Fruit fly (Drosophila melanogaster) whole organism, prepupa: ENCODE data around the gene Sec24CD.
A peak's percentile ranks its signal among the peaks of the same experiment; 100 is the strongest.

Source experiments
- Blimp-1 ChIP-seq: fragments of 200-800 bp; sonication (Bioruptor generic); optimal IDR thresholded peaks from 3 replicates; lab custom pipeline; 2017; ENCODE audit warnings: missing biosample characterization, missing genetic modification characterization, mild to moderate bottlenecking, moderate library complexity, missing genetic modification reagents
- CG10669 ChIP-seq: fragments of 200-800 bp; sonication (Bioruptor generic); optimal IDR thresholded peaks from 3 replicates; lab custom pipeline; 2018; ENCODE audit warnings: missing biosample characterization, mild to moderate bottlenecking, missing genetic modification characterization, moderate library complexity
- CG11294 ChIP-seq: fragments of 200-800 bp; sonication (Bioruptor generic); IDR thresholded peaks from 2 replicates; pipeline ENCODE4 v1.3.6; 2022; ENCODE audit warnings: missing biosample characterization, missing genetic modification characterization
- CG11902 ChIP-seq: fragments of 200-800 bp; sonication (Bioruptor generic); optimal IDR thresholded peaks from 3 replicates; lab custom pipeline; 2016; ENCODE audit warnings: missing biosample characterization, missing genetic modification characterization
- CG15336 ChIP-seq: fragments of 200-800 bp; sonication (Bioruptor generic); IDR thresholded peaks from 2 replicates; pipeline ENCODE4 v1.3.6; 2022; ENCODE audit warnings: missing biosample characterization, missing genetic modification characterization
- CG1621 ChIP-seq: fragments of 200-800 bp; sonication (Bioruptor generic); optimal IDR thresholded peaks from 3 replicates; lab custom pipeline; 2018; ENCODE audit warnings: missing biosample characterization, mild to moderate bottlenecking, missing genetic modification characterization
- CG3032 ChIP-seq: fragments of 200-800 bp; optimal IDR thresholded peaks from 2 replicates; lab custom pipeline; 2019; ENCODE audit warnings: missing biosample characterization, mild to moderate bottlenecking, missing genetic modification characterization, moderate library complexity
- CG31627 ChIP-seq: fragments of 200-800 bp; sonication (Bioruptor generic); optimal IDR thresholded peaks from 3 replicates; lab custom pipeline; 2016; ENCODE audit warnings: missing biosample characterization, missing genetic modification characterization
- CG34406 ChIP-seq: fragments of 200-800 bp; sonication (Bioruptor generic); optimal IDR thresholded peaks from 3 replicates; lab custom pipeline; 2016; ENCODE audit warnings: missing biosample characterization, missing genetic modification characterization
- CG4318 ChIP-seq: fragments of 200-800 bp; sonication (Bioruptor generic); optimal IDR thresholded peaks from 3 replicates; lab custom pipeline; 2017; ENCODE audit warnings: missing biosample characterization, mild to moderate bottlenecking, missing genetic modification characterization
- CG6163 ChIP-seq: fragments of 200-800 bp; sonication (Bioruptor generic); IDR thresholded peaks from 3 replicates; pipeline ENCODE4 v1.3.6; 2022; ENCODE audit warnings: missing biosample characterization, missing genetic modification characterization
- CG6792 ChIP-seq: fragments of 200-800 bp; sonication (Bioruptor generic); optimal IDR thresholded peaks from 3 replicates; lab custom pipeline; 2016; ENCODE audit warnings: missing biosample characterization, missing genetic modification characterization
- CG6808 ChIP-seq: fragments of 200-800 bp; sonication (Bioruptor generic); optimal IDR thresholded peaks from 3 replicates; lab custom pipeline; 2017; ENCODE audit warnings: missing biosample characterization, missing genetic modification characterization, mild to moderate bottlenecking, moderate library complexity, missing genetic modification reagents
- CG6854 ChIP-seq: fragments of 200-800 bp; sonication (Bioruptor generic); optimal IDR thresholded peaks from 2 replicates; lab custom pipeline; 2017; ENCODE audit warnings: missing biosample characterization, mild to moderate bottlenecking, missing genetic modification characterization
- CG8119 ChIP-seq: fragments of 200-800 bp; sonication (Bioruptor generic); IDR thresholded peaks from 3 replicates; pipeline ENCODE4 v1.3.6; 2022; ENCODE audit warnings: missing biosample characterization, missing genetic modification characterization
- CG8319 ChIP-seq: fragments of 200-800 bp; sonication (Bioruptor generic); optimal IDR thresholded peaks from 3 replicates; lab custom pipeline; 2016; ENCODE audit warnings: missing biosample characterization, missing genetic modification characterization
- CG8632 ChIP-seq: fragments of 200-800 bp; sonication (Bioruptor generic); optimal IDR thresholded peaks from 3 replicates; lab custom pipeline; 2016; ENCODE audit warnings: missing biosample characterization, missing genetic modification characterization
- Eip75B ChIP-seq: fragments of 200-800 bp; sonication (Bioruptor generic); optimal IDR thresholded peaks from 3 replicates; lab custom pipeline; 2016; ENCODE audit warnings: missing biosample characterization, missing genetic modification characterization
- Eip78C ChIP-seq: fragments of 200-800 bp; sonication (Bioruptor generic); peaks from one replicate; lab custom pipeline; 2016; ENCODE audit warnings: missing biosample characterization, missing genetic modification characterization
- Eip93F ChIP-seq: fragments of 200-800 bp; sonication (Bioruptor generic); optimal IDR thresholded peaks from 2 replicates; lab custom pipeline; 2016; ENCODE audit warnings: missing biosample characterization, mild to moderate bottlenecking, missing genetic modification characterization
- Ets96B ChIP-seq: fragments of 200-800 bp; optimal IDR thresholded peaks from 2 replicates; lab custom pipeline; 2019; ENCODE audit warnings: missing biosample characterization, mild to moderate bottlenecking, missing genetic modification characterization, moderate library complexity
- Gug ChIP-seq: fragments of 200-800 bp; sonication (Bioruptor generic); IDR thresholded peaks from 2 replicates; pipeline ENCODE4 v1.3.6; 2022; ENCODE audit warnings: missing biosample characterization, missing genetic modification characterization
- Hr38 ChIP-seq: sonication (Bioruptor generic); optimal IDR thresholded peaks from 2 replicates; lab custom pipeline; 2016; ENCODE audit warnings: missing biosample characterization, missing genetic modification characterization
- Hr39 ChIP-seq: fragments of 200-800 bp; sonication (Bioruptor generic); optimal IDR thresholded peaks from 2 replicates; lab custom pipeline; 2016; ENCODE audit warnings: missing biosample characterization, missing genetic modification characterization
- Met ChIP-seq: fragments of 200-800 bp; sonication (Bioruptor generic); optimal IDR thresholded peaks from 3 replicates; lab custom pipeline; 2016; ENCODE audit warnings: missing biosample characterization, missing genetic modification characterization
- Sox14 ChIP-seq: fragments of 200-800 bp; sonication (Bioruptor generic); optimal IDR thresholded peaks from 3 replicates; lab custom pipeline; 2016; ENCODE audit warnings: missing biosample characterization, missing genetic modification characterization
- Sox15 ChIP-seq: fragments of 200-800 bp; sonication (Bioruptor generic); optimal IDR thresholded peaks from 3 replicates; lab custom pipeline; 2016; ENCODE audit warnings: missing biosample characterization, missing genetic modification characterization
- achi ChIP-seq: fragments of 200-800 bp; sonication (Bioruptor generic); optimal IDR thresholded peaks from 3 replicates; lab custom pipeline; 2016; ENCODE audit warnings: missing biosample characterization, missing genetic modification characterization
- acj6 ChIP-seq: fragments of 200-800 bp; sonication (Bioruptor generic); optimal IDR thresholded peaks from 3 replicates; lab custom pipeline; 2016; ENCODE audit warnings: missing biosample characterization, missing genetic modification characterization
- cyc ChIP-seq: fragments of 200-800 bp; sonication (Bioruptor generic); optimal IDR thresholded peaks from 3 replicates; lab custom pipeline; 2016; ENCODE audit warnings: missing biosample characterization, missing genetic modification characterization
- eg ChIP-seq: fragments of 200-800 bp; sonication (Bioruptor generic); IDR thresholded peaks from 3 replicates; pipeline ENCODE4 v1.3.6; 2022; ENCODE audit warnings: missing biosample characterization, missing genetic modification characterization
- esn ChIP-seq: fragments of 200-800 bp; sonication (Bioruptor generic); optimal IDR thresholded peaks from 2 replicates; lab custom pipeline; 2016; ENCODE audit warnings: missing biosample characterization, mild to moderate bottlenecking, missing genetic modification characterization, moderate library complexity
- fd59A ChIP-seq: fragments of 200-800 bp; sonication (Bioruptor generic); optimal IDR thresholded peaks from 2 replicates; lab custom pipeline; 2017; ENCODE audit warnings: missing biosample characterization, mild to moderate bottlenecking, missing genetic modification characterization, missing genetic modification reagents
- fd85E ChIP-seq: fragments of 200-800 bp; sonication (Bioruptor generic); optimal IDR thresholded peaks from 3 replicates; lab custom pipeline; 2016; ENCODE audit warnings: missing biosample characterization, missing genetic modification characterization
- fkh ChIP-seq: fragments of 200-800 bp; sonication (Bioruptor generic); optimal IDR thresholded peaks from 3 replicates; lab custom pipeline; 2017; ENCODE audit warnings: missing biosample characterization, mild to moderate bottlenecking, missing genetic modification characterization, moderate library complexity
- lz ChIP-seq: fragments of 200-800 bp; sonication (Bioruptor generic); optimal IDR thresholded peaks from 3 replicates; lab custom pipeline; 2016; ENCODE audit warnings: missing biosample characterization, missing genetic modification characterization
- net ChIP-seq: fragments of 200-800 bp; sonication (Bioruptor generic); optimal IDR thresholded peaks from 3 replicates; lab custom pipeline; 2016; ENCODE audit warnings: missing biosample characterization, missing genetic modification characterization
- salr ChIP-seq, 2 experiments: fragments of 200-800 bp; sonication (Bioruptor generic); optimal IDR thresholded peaks; 3 replicates each; lab custom pipeline; 2016 to 2018; ENCODE audit warnings: missing biosample characterization in 2 of 2, missing genetic modification characterization in 2 of 2, mild to moderate bottlenecking in 1 of 2
- spab ChIP-seq: fragments of 200-800 bp; sonication (Bioruptor generic); optimal IDR thresholded peaks from 2 replicates; lab custom pipeline; 2017; ENCODE audit warnings: missing biosample characterization, mild to moderate bottlenecking, missing genetic modification characterization, missing genetic modification reagents
- ss ChIP-seq, 2 experiments: fragments of 200-800 bp; sonication (Bioruptor generic); optimal IDR thresholded peaks; 2 replicates in 1 of 2; 3 replicates in 1 of 2; lab custom pipeline; 2017 to 2018; ENCODE audit warnings: mild to moderate bottlenecking in 2 of 2, missing biosample characterization in 2 of 2, missing genetic modification characterization in 2 of 2, moderate library complexity in 1 of 2
- svp ChIP-seq: fragments of 200-800 bp; sonication (Bioruptor generic); peaks from one replicate; lab custom pipeline; 2016; ENCODE audit warnings: missing biosample characterization, missing genetic modification characterization
- topi ChIP-seq: fragments of 200-800 bp; sonication (Bioruptor generic); optimal IDR thresholded peaks from 3 replicates; lab custom pipeline; 2016; ENCODE audit warnings: missing biosample characterization, missing genetic modification characterization
- vri ChIP-seq: fragments of 200-800 bp; sonication (Bioruptor generic); optimal IDR thresholded peaks from 3 replicates; lab custom pipeline; 2016; ENCODE audit warnings: missing biosample characterization, mild to moderate bottlenecking, missing genetic modification characterization

The Sec24CD gene

DNA sequence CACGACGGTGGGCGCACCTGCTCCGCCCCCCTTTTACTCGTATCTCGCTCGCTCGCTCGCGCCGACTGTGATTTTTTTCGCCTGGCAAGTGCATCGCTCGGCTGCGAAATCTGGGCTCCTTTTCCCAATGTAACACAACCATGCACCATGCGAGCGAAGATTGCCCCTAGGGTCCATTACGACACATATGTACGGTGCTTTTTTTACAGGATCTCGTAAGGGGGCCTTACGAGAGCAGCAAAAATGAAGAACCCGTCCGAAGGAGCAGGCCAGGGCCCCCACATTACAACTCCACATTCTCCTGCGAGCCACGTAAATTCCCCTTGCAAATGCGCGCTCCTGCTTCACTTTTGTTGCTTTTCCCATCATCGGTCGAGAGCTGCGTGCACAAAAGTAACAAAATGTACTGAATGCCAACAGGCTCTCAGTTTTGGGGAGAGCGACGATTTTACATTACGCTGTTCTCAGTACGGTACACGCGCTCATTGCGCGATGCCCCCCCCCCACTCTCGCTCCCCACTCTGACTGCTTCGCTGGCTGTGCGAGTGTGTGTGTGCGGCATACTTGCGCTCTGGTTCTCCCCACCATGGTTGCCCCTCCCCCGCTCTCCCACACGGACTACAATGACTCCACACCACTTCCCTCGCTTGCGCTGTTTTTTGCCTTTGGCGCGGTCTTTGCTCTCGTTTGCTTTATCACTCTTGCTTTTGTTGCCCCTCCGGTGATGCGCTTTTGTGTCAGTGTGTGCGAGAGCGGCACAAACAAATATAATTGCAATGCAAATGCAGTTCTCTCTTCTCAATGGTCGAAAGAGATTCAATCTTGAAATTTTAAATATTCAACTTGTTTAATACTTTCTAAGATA, 33.6 kb downstream of the Sec24CD start (continued):
- peak; percentile 35 to 37 for TF ChIP-seq salr (GFP tag; optimal IDR thresholded peaks at IDR 0.05; lab: Kevin White, UChicago)
- no peak for TF ChIP-seq Hr38
- peak; percentile 47 for TF ChIP-seq acj6 (GFP tag; lab: Kevin White, UChicago)
- TF ChIP-seq Eip75B (GFP tag; lab: Kevin White, UChicago), result peak; percentile 75
- TF ChIP-seq CG10669, result peak; percentile 14
- no peak for TF ChIP-seq cyc
- TF ChIP-seq net (GFP tag; lab: Kevin White, UChicago), result peak; percentile 60
- peak; percentile 24; the same call in 1 of the 2 replicates for TF ChIP-seq CG11294
- no peak for TF ChIP-seq Eip93F
- peak; percentile 10 for TF ChIP-seq spab (GFP tag; lab: Kevin White, UChicago)
- no peak for TF ChIP-seq CG31627 (GFP tag; lab: Kevin White, UChicago)
- peak; percentile 24 for TF ChIP-seq Ets96B (tag; lab: Kevin White, UChicago)
- TF ChIP-seq ss (GFP tag; optimal IDR thresholded peaks at IDR 0.05; lab: Kevin White, UChicago), result peak; percentile 72 to 90
- TF ChIP-seq CG4318, result no peak
- TF ChIP-seq svp (GFP tag; lab: Kevin White, UChicago), result peak; percentile 86
- no peak for TF ChIP-seq fd59A (GFP tag; lab: Kevin White, UChicago)
- peak; percentile 66; the same call in 1 of the 2 replicates for TF ChIP-seq Gug (GFP tag; lab: Robert Waterston, UW)
- peak; percentile 64 for TF ChIP-seq CG6808 (GFP tag; lab: Kevin White, UChicago)
- peak; percentile 99 for TF ChIP-seq Blimp-1 (GFP tag; lab: Kevin White, UChicago)
- TF ChIP-seq Sox14 (GFP tag; lab: Kevin White, UChicago), result peak; percentile 87
- peak; percentile 66 for TF ChIP-seq Met (GFP tag; lab: Kevin White, UChicago)
- peak; percentile 22 for TF ChIP-seq fkh (GFP tag; lab: Kevin White, UChicago)
- TF ChIP-seq lz (GFP tag; lab: Kevin White, UChicago), result peak; percentile 4
- no peak for TF ChIP-seq CG8319 (GFP tag; lab: Kevin White, UChicago)
- no peak; the same call in 1 of the 3 replicates for TF ChIP-seq eg (GFP tag; lab: Robert Waterston, UW)
- peak; percentile 45 for TF ChIP-seq CG3032 (tag; lab: Kevin White, UChicago)
- peak; percentile 90 for TF ChIP-seq Eip78C
- TF ChIP-seq CG34406 (GFP tag; lab: Kevin White, UChicago), result no peak
- no peak for TF ChIP-seq topi (GFP tag; lab: Kevin White, UChicago)
- peak; percentile 81 for TF ChIP-seq CG6163
- no peak for TF ChIP-seq Hr39 (GFP tag; lab: Kevin White, UChicago)
- no peak for TF ChIP-seq CG8632

DNA sequence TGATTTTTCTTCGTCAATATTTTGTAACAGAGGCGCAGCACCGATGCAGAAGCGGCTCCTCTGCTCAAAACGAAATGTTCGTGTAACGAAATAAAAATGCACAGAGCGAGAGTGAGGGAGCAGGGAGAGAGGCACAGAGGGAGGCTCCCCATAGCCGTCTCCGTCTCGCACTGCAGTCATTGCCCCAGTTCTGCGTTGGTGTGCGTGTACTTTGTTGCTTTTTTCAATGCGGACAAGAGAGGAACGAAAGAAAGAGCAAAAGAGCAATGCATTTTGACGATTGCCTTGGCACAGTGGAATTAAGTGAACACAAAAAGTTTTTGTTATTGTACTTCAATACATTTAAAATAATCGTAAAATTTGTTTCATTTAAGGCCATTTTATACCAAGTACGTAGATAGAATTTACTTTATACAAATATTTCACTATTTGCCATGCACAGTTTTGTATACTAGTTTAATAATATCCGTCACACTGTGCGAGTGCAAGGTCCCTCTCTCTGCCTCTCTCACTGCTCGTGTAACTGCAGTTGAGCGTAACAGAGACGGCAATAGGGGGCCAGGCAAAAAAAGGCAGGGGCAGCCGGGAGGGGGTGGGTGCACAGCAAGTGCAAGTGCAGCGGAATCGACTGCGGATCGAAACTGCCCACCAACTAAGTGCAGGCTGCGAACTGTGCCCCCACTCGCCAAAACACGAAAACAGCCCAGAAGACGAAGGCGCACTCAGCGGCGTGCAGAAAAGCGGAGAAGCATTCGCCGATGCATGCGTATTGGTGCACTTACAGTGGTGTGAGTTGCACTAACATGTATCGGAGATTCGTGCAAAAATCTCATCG, 34.4 kb downstream of the Sec24CD start:
- TF ChIP-seq esn (GFP tag; lab: Kevin White, UChicago), result peak; percentile 100
- TF ChIP-seq CG34406 (GFP tag; lab: Kevin White, UChicago), result peak; percentile 100
- TF ChIP-seq fd85E (GFP tag; lab: Kevin White, UChicago), result peak; percentile 98
- peak; percentile 100 for TF ChIP-seq CG15336
- TF ChIP-seq Eip75B (GFP tag; lab: Kevin White, UChicago), result peak; percentile 100
- TF ChIP-seq CG6854 (GFP tag; lab: Kevin White, UChicago), result peak; percentile 99
- peak; percentile 100 for TF ChIP-seq Hr39 (GFP tag; lab: Kevin White, UChicago)
- peak; percentile 100 for TF ChIP-seq svp (GFP tag; lab: Kevin White, UChicago)
- peak; percentile 99 for TF ChIP-seq fd59A (GFP tag; lab: Kevin White, UChicago)
- TF ChIP-seq Blimp-1 (GFP tag; lab: Kevin White, UChicago), result peak; percentile 98
- TF ChIP-seq Ets96B (tag; lab: Kevin White, UChicago), result peak; percentile 100
- peak; percentile 100 for TF ChIP-seq CG6792 (GFP tag; lab: Kevin White, UChicago)
- TF ChIP-seq CG8119 (GFP tag; lab: Robert Waterston, UW), result peak; percentile 100
- TF ChIP-seq spab (GFP tag; lab: Kevin White, UChicago), result peak; percentile 100
- peak; percentile 99 for TF ChIP-seq CG1621
- peak; percentile 100 for TF ChIP-seq CG6163
- peak; percentile 99 for TF ChIP-seq CG11902 (GFP tag; lab: Kevin White, UChicago)
- peak; percentile 66 for TF ChIP-seq fkh (GFP tag; lab: Kevin White, UChicago)
- peak; percentile 100 for TF ChIP-seq CG8319 (GFP tag; lab: Kevin White, UChicago)
- TF ChIP-seq achi (GFP tag; lab: Kevin White, UChicago), result peak; percentile 99
- TF ChIP-seq vri (GFP tag; lab: Kevin White, UChicago), result peak; percentile 99
- peak; percentile 99 to 100 for TF ChIP-seq salr (GFP tag; optimal IDR thresholded peaks at IDR 0.05; lab: Kevin White, UChicago)
- no peak for TF ChIP-seq Eip93F
- TF ChIP-seq topi (GFP tag; lab: Kevin White, UChicago), result peak; percentile 100
- TF ChIP-seq net (GFP tag; lab: Kevin White, UChicago), result peak; percentile 100
- TF ChIP-seq acj6 (GFP tag; lab: Kevin White, UChicago), result peak; percentile 100
- peak; percentile 100 for TF ChIP-seq Met (GFP tag; lab: Kevin White, UChicago)
- peak; percentile 100 for TF ChIP-seq Sox14 (GFP tag; lab: Kevin White, UChicago)
- TF ChIP-seq CG31627 (GFP tag; lab: Kevin White, UChicago), result peak; percentile 100
- peak; percentile 99 for TF ChIP-seq Sox15 (GFP tag; lab: Kevin White, UChicago)
